Fruit fly (Drosophila melanogaster): ENCODE measurements around the gene CG31287.

- TF ChIP-seq CTCF (optimal IDR thresholded peaks at IDR 0.05) (no peak), CG8478 (optimal IDR thresholded peaks at IDR 0.05) (no peak)
Observed at dm6 chr3R:16221359-16222299, 18.5 kb downstream of the CG31287 start.
